Fruit fly (Drosophila melanogaster): ENCODE data around the gene Ipp.
A peak's percentile ranks its signal among the peaks of the same experiment; 100 is the strongest.

Ipp gene

dm6 chr3R:13921806-13922515 lies 36.6 kb upstream of the Ipp start (continued):
- TF ChIP-seq CG2120 (GFP tag; optimal IDR thresholded peaks at IDR 0.05) (no peak), CG12071 (GFP tag; optimal IDR thresholded peaks at IDR 0.05) (peak; percentile 1), chinmo (GFP tag; IDR thresholded peaks at IDR 0.05; ENCODE audit: partially characterized antibody) (no peak), br (optimal IDR thresholded peaks at IDR 0.05) (no peak), CG10209 (GFP tag; optimal IDR thresholded peaks at IDR 0.05) (no peak), gfzf (GFP tag; optimal IDR thresholded peaks at IDR 0.05) (no peak), lola (GFP tag; optimal IDR thresholded peaks at IDR 0.05) (peak in 1 of 3 experiments; percentile 19), H15 (GFP tag; IDR thresholded peaks at IDR 0.05) (peak; percentile 17; the same call in 1 of the 3 replicates), h (optimal IDR thresholded peaks at IDR 0.05) (no peak), Pdp1 (GFP tag; optimal IDR thresholded peaks at IDR 0.05) (no peak), CG13123 (GFP tag; optimal IDR thresholded peaks at IDR 0.05) (no peak), psq (GFP tag; optimal IDR thresholded peaks at IDR 0.05) (no peak), stc (GFP tag; IDR thresholded peaks at IDR 0.05) (no peak), CG34422 (GFP tag; IDR thresholded peaks at IDR 0.05) (peak; percentile 68; the same call in 2 of the 3 replicates), ham (GFP tag; IDR thresholded peaks at IDR 0.05) (no peak), Mes4 (GFP tag; optimal IDR thresholded peaks at IDR 0.05) (no peak), tll (GFP tag; optimal IDR thresholded peaks at IDR 0.05) (no peak), Drgx (GFP tag; IDR thresholded peaks at IDR 0.05) (peak; percentile 69), sr (GFP tag; IDR thresholded peaks at IDR 0.05) (no peak), her (GFP tag; optimal IDR thresholded peaks at IDR 0.05) (no peak), ssp (GFP tag; IDR thresholded peaks at IDR 0.05) (0 out of 2 replicates have a peak, but pooled peaks have one; percentile 14), Mad (GFP tag; optimal IDR thresholded peaks at IDR 0.05) (no peak), CG18011 (GFP tag; optimal IDR thresholded peaks at IDR 0.05) (no peak), zfh2 (GFP tag; optimal IDR thresholded peaks at IDR 0.05) (no peak), CG8478 (optimal IDR thresholded peaks at IDR 0.05) (no peak), lab (GFP tag; optimal IDR thresholded peaks at IDR 0.05) (peak; percentile 47), CG7556 (GFP tag; optimal IDR thresholded peaks at IDR 0.05) (no peak), Ada2b (GFP tag; IDR thresholded peaks at IDR 0.05) (peak; percentile 68), tgo (GFP tag; IDR thresholded peaks at IDR 0.05) (peak; percentile 54), nerfin-1 (tag; optimal IDR thresholded peaks at IDR 0.05) (peak; percentile 38), Bteb2 (GFP tag; optimal IDR thresholded peaks at IDR 0.05) (no peak), CG4328 (GFP tag; optimal IDR thresholded peaks at IDR 0.05) (no peak), Ets97D (GFP tag; optimal IDR thresholded peaks at IDR 0.05) (no peak), CG17359 (tag; optimal IDR thresholded peaks at IDR 0.05) (peak; percentile 42), Bdp1 (GFP tag; optimal IDR thresholded peaks at IDR 0.05) (no peak), CG16779 (GFP tag; IDR thresholded peaks at IDR 0.05) (no peak), nau (GFP tag; optimal IDR thresholded peaks at IDR 0.05) (peak; percentile 3), schlank (tag; optimal IDR thresholded peaks at IDR 0.05) (no peak), CG31365 (tag; optimal IDR thresholded peaks at IDR 0.05) (no peak), CG11085 (GFP tag; IDR thresholded peaks at IDR 0.05) (no peak), sd (tag; optimal IDR thresholded peaks at IDR 0.05) (no peak), Blimp-1 (GFP tag; optimal IDR thresholded peaks at IDR 0.05) (peak; percentile 68), usp (GFP tag; optimal IDR thresholded peaks at IDR 0.05) (no peak), CG15011 (GFP tag; optimal IDR thresholded peaks at IDR 0.05) (no peak), nom (GFP tag; optimal IDR thresholded peaks at IDR 0.05) (peak; percentile 77), CG12104 (GFP tag; optimal IDR thresholded peaks at IDR 0.05) (no peak), peb (GFP tag; IDR thresholded peaks at IDR 0.05) (peak; percentile 24; the same call in 1 of the 2 replicates), CG17802 (tag; optimal IDR thresholded peaks at IDR 0.05) (no peak), CG4360 (GFP tag; IDR thresholded peaks at IDR 0.05) (peak; percentile 67), Usf (GFP tag; optimal IDR thresholded peaks at IDR 0.05) (no peak)
